Fruit fly (Drosophila melanogaster) whole organism, prepupa: ENCODE data around the gene CG4660.

Experiments used
- Blimp-1 ChIP-seq: fragments of 200-800 bp; sonication (Bioruptor generic); optimal IDR thresholded peaks from 3 replicates; lab custom pipeline; 2017; ENCODE audit warnings: missing biosample characterization, missing genetic modification characterization, mild to moderate bottlenecking, moderate library complexity, missing genetic modification reagents
- CG10631 ChIP-seq: fragments of 200-800 bp; sonication (Bioruptor generic); optimal IDR thresholded peaks from 2 replicates; lab custom pipeline; 2016; ENCODE audit warnings: missing biosample characterization, missing genetic modification characterization
- CG11294 ChIP-seq: fragments of 200-800 bp; sonication (Bioruptor generic); IDR thresholded peaks from 2 replicates; pipeline ENCODE4 v1.3.6; 2022; ENCODE audit warnings: missing biosample characterization, missing genetic modification characterization
- CG11762 ChIP-seq: fragments of 200-800 bp; sonication (Bioruptor generic); optimal IDR thresholded peaks from 3 replicates; lab custom pipeline; 2016; ENCODE audit warnings: missing biosample characterization, missing genetic modification characterization; ENCODE audit not compliant: insufficient read depth
- CG11902 ChIP-seq: fragments of 200-800 bp; sonication (Bioruptor generic); optimal IDR thresholded peaks from 3 replicates; lab custom pipeline; 2016; ENCODE audit warnings: missing biosample characterization, missing genetic modification characterization
- CG15336 ChIP-seq: fragments of 200-800 bp; sonication (Bioruptor generic); IDR thresholded peaks from 2 replicates; pipeline ENCODE4 v1.3.6; 2022; ENCODE audit warnings: missing biosample characterization, missing genetic modification characterization
- CG1621 ChIP-seq: fragments of 200-800 bp; sonication (Bioruptor generic); optimal IDR thresholded peaks from 3 replicates; lab custom pipeline; 2018; ENCODE audit warnings: missing biosample characterization, mild to moderate bottlenecking, missing genetic modification characterization
- CG31627 ChIP-seq: fragments of 200-800 bp; sonication (Bioruptor generic); optimal IDR thresholded peaks from 3 replicates; lab custom pipeline; 2016; ENCODE audit warnings: missing biosample characterization, missing genetic modification characterization
- CG34406 ChIP-seq: fragments of 200-800 bp; sonication (Bioruptor generic); optimal IDR thresholded peaks from 3 replicates; lab custom pipeline; 2016; ENCODE audit warnings: missing biosample characterization, missing genetic modification characterization
- CG3919 ChIP-seq: fragments of 200-800 bp; sonication (Bioruptor generic); optimal IDR thresholded peaks from 3 replicates; lab custom pipeline; 2016; ENCODE audit warnings: missing biosample characterization, missing genetic modification characterization
- CG4318 ChIP-seq: fragments of 200-800 bp; sonication (Bioruptor generic); optimal IDR thresholded peaks from 3 replicates; lab custom pipeline; 2017; ENCODE audit warnings: missing biosample characterization, mild to moderate bottlenecking, missing genetic modification characterization
- CG6163 ChIP-seq: fragments of 200-800 bp; sonication (Bioruptor generic); IDR thresholded peaks from 3 replicates; pipeline ENCODE4 v1.3.6; 2022; ENCODE audit warnings: missing biosample characterization, missing genetic modification characterization
- CG6276 ChIP-seq: fragments of 200-800 bp; sonication (Bioruptor generic); optimal IDR thresholded peaks from 2 replicates; lab custom pipeline; 2017; ENCODE audit warnings: missing biosample characterization, mild to moderate bottlenecking, missing genetic modification characterization
- CG6792 ChIP-seq: fragments of 200-800 bp; sonication (Bioruptor generic); optimal IDR thresholded peaks from 3 replicates; lab custom pipeline; 2016; ENCODE audit warnings: missing biosample characterization, missing genetic modification characterization
- CG6808 ChIP-seq: fragments of 200-800 bp; sonication (Bioruptor generic); optimal IDR thresholded peaks from 3 replicates; lab custom pipeline; 2017; ENCODE audit warnings: missing biosample characterization, missing genetic modification characterization, mild to moderate bottlenecking, moderate library complexity, missing genetic modification reagents
- CG6854 ChIP-seq: fragments of 200-800 bp; sonication (Bioruptor generic); optimal IDR thresholded peaks from 2 replicates; lab custom pipeline; 2017; ENCODE audit warnings: missing biosample characterization, mild to moderate bottlenecking, missing genetic modification characterization
- CG7368 ChIP-seq: fragments of 200-800 bp; sonication (Bioruptor generic); optimal IDR thresholded peaks from 3 replicates; lab custom pipeline; 2016; ENCODE audit warnings: missing biosample characterization, missing genetic modification characterization
- CG8119 ChIP-seq: fragments of 200-800 bp; sonication (Bioruptor generic); IDR thresholded peaks from 3 replicates; pipeline ENCODE4 v1.3.6; 2022; ENCODE audit warnings: missing biosample characterization, missing genetic modification characterization
- CG8319 ChIP-seq: fragments of 200-800 bp; sonication (Bioruptor generic); optimal IDR thresholded peaks from 3 replicates; lab custom pipeline; 2016; ENCODE audit warnings: missing biosample characterization, missing genetic modification characterization
- CG9139 ChIP-seq: fragments of 200-800 bp; sonication (Bioruptor generic); optimal IDR thresholded peaks from 3 replicates; lab custom pipeline; 2017; ENCODE audit warnings: missing biosample characterization, mild to moderate bottlenecking, missing genetic modification characterization
- Eip78C ChIP-seq: fragments of 200-800 bp; sonication (Bioruptor generic); peaks from one replicate; lab custom pipeline; 2016; ENCODE audit warnings: missing biosample characterization, missing genetic modification characterization
- Eip93F ChIP-seq: fragments of 200-800 bp; sonication (Bioruptor generic); optimal IDR thresholded peaks from 2 replicates; lab custom pipeline; 2016; ENCODE audit warnings: missing biosample characterization, mild to moderate bottlenecking, missing genetic modification characterization
- Ets21C ChIP-seq: fragments of 200-800 bp; sonication (Bioruptor generic); optimal IDR thresholded peaks from 3 replicates; lab custom pipeline; 2016; ENCODE audit warnings: missing biosample characterization, missing genetic modification characterization
- Ets96B ChIP-seq: fragments of 200-800 bp; optimal IDR thresholded peaks from 2 replicates; lab custom pipeline; 2019; ENCODE audit warnings: missing biosample characterization, mild to moderate bottlenecking, missing genetic modification characterization, moderate library complexity
- Gug ChIP-seq: fragments of 200-800 bp; sonication (Bioruptor generic); IDR thresholded peaks from 2 replicates; pipeline ENCODE4 v1.3.6; 2022; ENCODE audit warnings: missing biosample characterization, missing genetic modification characterization
- Hr38 ChIP-seq: sonication (Bioruptor generic); optimal IDR thresholded peaks from 2 replicates; lab custom pipeline; 2016; ENCODE audit warnings: missing biosample characterization, missing genetic modification characterization
- Hr39 ChIP-seq: fragments of 200-800 bp; sonication (Bioruptor generic); optimal IDR thresholded peaks from 2 replicates; lab custom pipeline; 2016; ENCODE audit warnings: missing biosample characterization, missing genetic modification characterization
- Hr4 ChIP-seq: fragments of 200-800 bp; sonication (Bioruptor generic); optimal IDR thresholded peaks from 3 replicates; lab custom pipeline; 2016; ENCODE audit warnings: missing biosample characterization, missing genetic modification characterization
- Met ChIP-seq: fragments of 200-800 bp; sonication (Bioruptor generic); optimal IDR thresholded peaks from 3 replicates; lab custom pipeline; 2016; ENCODE audit warnings: missing biosample characterization, missing genetic modification characterization
- Smox ChIP-seq: fragments of 200-800 bp; sonication (Bioruptor generic); optimal IDR thresholded peaks from 3 replicates; lab custom pipeline; 2016; ENCODE audit warnings: missing biosample characterization, missing genetic modification characterization
- Sox102F ChIP-seq: fragments of 200-800 bp; sonication (Bioruptor generic); optimal IDR thresholded peaks from 2 replicates; lab custom pipeline; 2016; ENCODE audit warnings: missing biosample characterization, mild to moderate bottlenecking, missing genetic modification characterization
- Sox14 ChIP-seq: fragments of 200-800 bp; sonication (Bioruptor generic); optimal IDR thresholded peaks from 3 replicates; lab custom pipeline; 2016; ENCODE audit warnings: missing biosample characterization, missing genetic modification characterization
- Sox15 ChIP-seq: fragments of 200-800 bp; sonication (Bioruptor generic); optimal IDR thresholded peaks from 3 replicates; lab custom pipeline; 2016; ENCODE audit warnings: missing biosample characterization, missing genetic modification characterization
- achi ChIP-seq: fragments of 200-800 bp; sonication (Bioruptor generic); optimal IDR thresholded peaks from 3 replicates; lab custom pipeline; 2016; ENCODE audit warnings: missing biosample characterization, missing genetic modification characterization
- cyc ChIP-seq: fragments of 200-800 bp; sonication (Bioruptor generic); optimal IDR thresholded peaks from 3 replicates; lab custom pipeline; 2016; ENCODE audit warnings: missing biosample characterization, missing genetic modification characterization
- dac ChIP-seq: fragments of 200-800 bp; sonication (Bioruptor generic); optimal IDR thresholded peaks from 2 replicates; lab custom pipeline; 2017; ENCODE audit warnings: missing biosample characterization, mild to moderate bottlenecking, missing genetic modification characterization
- dsx ChIP-seq: fragments of 200-800 bp; optimal IDR thresholded peaks from 3 replicates; lab custom pipeline; 2019; ENCODE audit warnings: missing biosample characterization, mild to moderate bottlenecking, missing genetic modification characterization, moderate library complexity; ENCODE audit not compliant: poor library complexity, severe bottlenecking
- eg ChIP-seq: fragments of 200-800 bp; sonication (Bioruptor generic); IDR thresholded peaks from 3 replicates; pipeline ENCODE4 v1.3.6; 2022; ENCODE audit warnings: missing biosample characterization, missing genetic modification characterization
- fd59A ChIP-seq: fragments of 200-800 bp; sonication (Bioruptor generic); optimal IDR thresholded peaks from 2 replicates; lab custom pipeline; 2017; ENCODE audit warnings: missing biosample characterization, mild to moderate bottlenecking, missing genetic modification characterization, missing genetic modification reagents
- fd85E ChIP-seq: fragments of 200-800 bp; sonication (Bioruptor generic); optimal IDR thresholded peaks from 3 replicates; lab custom pipeline; 2016; ENCODE audit warnings: missing biosample characterization, missing genetic modification characterization
- lz ChIP-seq: fragments of 200-800 bp; sonication (Bioruptor generic); optimal IDR thresholded peaks from 3 replicates; lab custom pipeline; 2016; ENCODE audit warnings: missing biosample characterization, missing genetic modification characterization
- ss ChIP-seq, 2 experiments: fragments of 200-800 bp; sonication (Bioruptor generic); optimal IDR thresholded peaks; 2 replicates in 1 of 2; 3 replicates in 1 of 2; lab custom pipeline; 2017 to 2018; ENCODE audit warnings: mild to moderate bottlenecking in 2 of 2, missing biosample characterization in 2 of 2, missing genetic modification characterization in 2 of 2, moderate library complexity in 1 of 2
- topi ChIP-seq: fragments of 200-800 bp; sonication (Bioruptor generic); optimal IDR thresholded peaks from 3 replicates; lab custom pipeline; 2016; ENCODE audit warnings: missing biosample characterization, missing genetic modification characterization
- vri ChIP-seq: fragments of 200-800 bp; sonication (Bioruptor generic); optimal IDR thresholded peaks from 3 replicates; lab custom pipeline; 2016; ENCODE audit warnings: missing biosample characterization, mild to moderate bottlenecking, missing genetic modification characterization

The CG4660 gene

DNA sequence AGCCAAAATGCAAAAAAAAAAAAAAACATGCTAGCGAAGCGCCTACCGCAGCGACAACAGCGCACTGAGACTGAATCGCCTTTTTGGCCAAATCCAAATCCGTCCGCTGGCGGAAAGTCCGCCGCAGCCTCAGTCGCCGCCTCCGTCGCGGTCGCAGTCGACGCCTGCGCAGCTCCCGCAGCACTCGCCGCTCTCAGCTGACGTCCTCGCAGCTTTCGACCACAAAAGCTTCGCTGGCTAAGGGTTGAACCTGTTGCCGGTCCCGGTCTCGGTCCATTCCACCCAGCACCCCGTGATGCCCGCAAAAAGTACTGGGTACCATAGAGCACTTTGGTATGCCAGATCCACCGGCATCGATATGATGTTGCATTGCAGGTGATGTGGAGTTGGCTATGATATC is at the start of gene CG4660:
Gene CG4660 (minus strand): TSS at position 77 of the 400 bp plus-strand sequence.
- no peak for TF ChIP-seq Sox102F (GFP tag; lab: Kevin White, UChicago)
- no peak for TF ChIP-seq Gug (GFP tag; lab: Robert Waterston, UW)
- TF ChIP-seq CG6808 (GFP tag; lab: Kevin White, UChicago) = no peak
- no peak for TF ChIP-seq Hr4
- 0 out of 3 replicates have a peak, but pooled peaks have one; percentile 36 for TF ChIP-seq eg
- TF ChIP-seq lz (GFP tag; lab: Kevin White, UChicago) = no peak

DNA sequence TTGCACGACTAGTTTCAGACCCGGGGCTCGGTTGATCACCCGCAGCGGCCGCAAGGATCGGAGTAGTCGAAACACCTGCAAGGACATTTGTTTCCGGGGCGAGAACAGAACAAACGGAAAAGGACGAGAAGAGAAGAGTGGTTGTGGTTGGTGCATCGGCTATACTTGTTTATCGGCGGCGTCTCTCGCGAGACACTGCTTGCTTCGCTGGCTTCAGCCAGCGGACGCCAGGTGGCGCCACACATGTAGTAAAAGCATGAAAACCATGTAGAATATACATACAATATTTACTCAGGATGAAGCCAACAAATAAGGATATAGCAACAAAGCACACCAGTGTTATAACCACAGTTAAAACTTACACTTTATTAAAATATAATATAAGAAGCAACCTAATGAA is 28.7 kb upstream of the CG4660 start:
- TF ChIP-seq vri (GFP tag; lab: Kevin White, UChicago) (no peak), CG4318 (no peak), CG31627 (GFP tag; lab: Kevin White, UChicago) (peak; percentile 8), Hr39 (GFP tag; lab: Kevin White, UChicago) (peak; percentile 23), CG34406 (GFP tag; lab: Kevin White, UChicago) (no peak), CG3919 (GFP tag; lab: Kevin White, UChicago) (peak; percentile 18), Hr38 (GFP tag; lab: Kevin White, UChicago) (no peak), cyc (GFP tag; lab: Kevin White, UChicago) (peak; percentile 24), lz (GFP tag; lab: Kevin White, UChicago) (no peak), CG9139 (GFP tag; lab: Kevin White, UChicago) (no peak), Met (GFP tag; lab: Kevin White, UChicago) (no peak), dac (no peak)
- TF ChIP-seq, all 60 proteins: peak for 4

DNA sequence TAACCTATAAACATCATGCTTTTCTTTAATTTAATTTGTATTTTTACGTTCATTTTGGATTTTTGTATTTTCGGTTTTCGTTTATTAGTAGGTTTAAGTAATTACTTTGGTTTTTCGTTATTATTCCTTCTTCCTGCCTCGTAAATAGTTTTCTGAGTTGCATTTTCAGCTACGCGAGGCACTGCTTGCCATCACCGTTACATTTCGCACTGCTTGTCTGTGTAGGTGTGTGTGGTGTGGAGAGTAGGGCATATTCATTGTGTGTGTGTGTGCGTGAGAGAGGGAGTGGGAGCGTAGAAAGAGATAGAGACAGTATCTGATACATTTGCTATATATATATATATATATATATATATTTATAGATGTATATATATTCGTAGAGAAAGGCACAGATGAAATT is 23.6 kb upstream of the CG4660 start:
- TF ChIP-seq CG6792 (GFP tag; lab: Kevin White, UChicago) = no peak
- TF ChIP-seq CG34406 (GFP tag; lab: Kevin White, UChicago) = no peak
- TF ChIP-seq Smox (GFP tag; lab: Kevin White, UChicago) = no peak
- no peak for TF ChIP-seq Eip93F (GFP tag; lab: Kevin White, UChicago)
- TF ChIP-seq Sox102F (GFP tag; lab: Kevin White, UChicago) = no peak
- TF ChIP-seq CG11762 (GFP tag; lab: Kevin White, UChicago) = no peak
- no peak for TF ChIP-seq CG6276 (GFP tag; lab: Kevin White, UChicago)
- TF ChIP-seq topi = no peak
- no peak for TF ChIP-seq dsx (GFP tag; lab: Kevin White, UChicago)
- no peak for TF ChIP-seq Sox15
- TF ChIP-seq fd59A (GFP tag; lab: Kevin White, UChicago) = no peak
- TF ChIP-seq ss (GFP tag; optimal IDR thresholded peaks at IDR 0.05; lab: Kevin White, UChicago) = no peak
- no peak for TF ChIP-seq fd85E
- TF ChIP-seq CG6854 (GFP tag; lab: Kevin White, UChicago) = no peak
- no peak for TF ChIP-seq CG10631 (GFP tag; lab: Kevin White, UChicago)
- no peak for TF ChIP-seq Ets96B (tag; lab: Kevin White, UChicago)
- no peak for TF ChIP-seq CG6163
- TF ChIP-seq eg = no peak
- no peak for TF ChIP-seq Eip78C (GFP tag; lab: Kevin White, UChicago)

DNA sequence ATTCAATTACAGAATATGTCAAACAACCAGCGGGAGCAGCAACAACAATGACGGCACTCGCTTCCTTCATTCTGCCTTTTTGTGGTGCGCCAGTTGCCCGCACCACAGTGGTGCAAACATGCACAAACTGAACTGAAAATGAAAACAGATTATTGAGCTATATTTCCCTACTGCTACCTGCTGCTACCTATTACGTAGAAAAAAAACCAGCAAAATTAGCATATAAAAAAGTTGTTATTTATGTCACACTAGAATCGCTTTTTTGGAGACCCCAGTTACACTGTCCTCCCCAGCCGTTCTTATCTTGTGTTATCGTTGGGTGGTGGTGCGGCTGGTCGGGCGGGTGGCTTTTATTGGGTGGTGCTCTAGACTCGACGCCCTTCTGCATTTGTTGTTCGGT is 16.4 kb upstream of the CG4660 start:
- TF ChIP-seq Smox (GFP tag; lab: Kevin White, UChicago) (peak; percentile 64), Hr38 (GFP tag; lab: Kevin White, UChicago) (no peak), CG11294 (GFP tag; lab: Robert Waterston, UW) (peak; percentile 46), ss (GFP tag; optimal IDR thresholded peaks at IDR 0.05; lab: Kevin White, UChicago) (peak in 1 of 2 experiments; percentile 25), dsx (GFP tag; lab: Kevin White, UChicago) (peak; percentile 43), Eip93F (GFP tag; lab: Kevin White, UChicago) (no peak), Sox102F (GFP tag; lab: Kevin White, UChicago) (peak; percentile 67), Blimp-1 (GFP tag; lab: Kevin White, UChicago) (no peak), CG8119 (GFP tag; lab: Robert Waterston, UW) (peak; percentile 57; the same call in 2 of the 3 replicates), CG1621 (tag; lab: Kevin White, UChicago) (peak; percentile 53), Ets21C (GFP tag; lab: Kevin White, UChicago) (peak; percentile 68), CG7368 (GFP tag; lab: Kevin White, UChicago) (peak; percentile 51), CG8319 (GFP tag; lab: Kevin White, UChicago) (peak; percentile 48), Ets96B (tag; lab: Kevin White, UChicago) (peak; percentile 49), lz (GFP tag; lab: Kevin White, UChicago) (peak; percentile 74), eg (peak; percentile 78), vri (GFP tag; lab: Kevin White, UChicago) (peak; percentile 54), CG6854 (GFP tag; lab: Kevin White, UChicago) (no peak), CG31627 (GFP tag; lab: Kevin White, UChicago) (peak; percentile 70), CG11762 (GFP tag; lab: Kevin White, UChicago) (peak; percentile 9), achi (GFP tag; lab: Kevin White, UChicago) (peak; percentile 64), Sox14 (peak; percentile 72), Hr39 (GFP tag; lab: Kevin White, UChicago) (peak; percentile 78), CG15336 (GFP tag; lab: Robert Waterston, UW) (peak; percentile 53; the same call in 1 of the 2 replicates), CG11902 (GFP tag; lab: Kevin White, UChicago) (peak; percentile 55), CG34406 (GFP tag; lab: Kevin White, UChicago) (peak; percentile 47)
